Worm (Caenorhabditis elegans): ENCODE data around the gene bas-1.

The bas-1 gene

DNA sequence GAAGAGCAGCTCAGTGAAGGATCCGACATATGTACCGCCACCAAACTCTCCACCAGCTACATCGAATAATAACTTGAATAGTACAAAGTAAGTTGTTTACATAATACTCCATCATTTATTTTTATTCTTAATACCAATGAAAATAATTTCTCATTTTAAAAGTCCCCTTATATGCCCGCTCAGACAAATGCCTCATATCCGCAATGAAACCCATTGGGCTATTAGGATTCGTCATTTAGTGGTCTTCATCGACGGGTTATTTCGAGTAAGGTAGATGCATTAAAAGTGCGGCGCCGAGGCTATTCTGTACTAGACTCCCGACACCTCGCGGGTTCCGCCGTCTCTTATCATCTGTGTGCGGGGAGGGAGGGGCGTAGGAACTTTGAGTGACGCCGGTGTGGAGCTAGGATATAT lies 41.6 kb downstream of the bas-1 start (continued):
- no peak for TF ChIP-seq dmd-8 (GFP tag; IDR thresholded peaks at IDR 0.05)
- peak; percentile 9 for TF ChIP-seq zip-2 (tag; optimal IDR thresholded peaks at IDR 0.05)
- TF ChIP-seq ceh-28 (tag; optimal IDR thresholded peaks at IDR 0.05) = no peak
- TF ChIP-seq nhr-25 (tag; optimal IDR thresholded peaks at IDR 0.05; ENCODE audit: borderline replicate concordance, insufficient read depth) = no peak
- no peak for TF ChIP-seq mdl-1 (tag; optimal IDR thresholded peaks at IDR 0.05)
- no peak for TF ChIP-seq nhr-237 (tag; optimal IDR thresholded peaks at IDR 0.05)
- 0 out of 2 replicates have a peak, but pooled peaks have one; percentile 20 for TF ChIP-seq Y105C5A.15 (GFP tag; IDR thresholded peaks at IDR 0.05)
- no peak for TF ChIP-seq ceh-44 (GFP tag; IDR thresholded peaks at IDR 0.05)
- peak; percentile 32 for TF ChIP-seq rbr-2 (tag; optimal IDR thresholded peaks at IDR 0.05)

DNA sequence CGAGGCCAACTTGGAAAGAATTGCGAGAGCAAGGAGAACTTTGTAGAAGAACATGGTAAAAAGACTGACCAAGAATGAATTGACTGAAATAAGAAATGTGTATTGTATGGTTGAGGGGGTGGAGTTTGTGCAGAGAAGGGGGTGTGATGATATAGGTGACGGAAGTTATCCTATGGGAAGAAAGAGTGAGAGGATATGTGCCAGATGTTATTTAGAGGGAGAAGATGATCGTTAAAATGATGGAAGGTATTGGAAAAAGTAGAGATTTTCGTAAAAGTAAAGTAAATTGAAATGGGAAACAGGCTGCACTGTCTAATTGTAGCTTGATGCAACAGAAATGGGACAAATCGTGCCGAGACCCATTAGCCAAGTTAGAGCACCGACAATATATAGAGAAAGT lies 44.9 kb downstream of the bas-1 start, which contains the start of gene sdz-21:
Gene sdz-21 (minus strand): TSS at position 101 of the 400 bp plus-strand sequence.
- no peak for TF ChIP-seq D1046.2 (GFP tag; IDR thresholded peaks at IDR 0.05)
- TF ChIP-seq attf-4 (tag; optimal IDR thresholded peaks at IDR 0.05) = no peak
- no peak for TF ChIP-seq mxl-3 (GFP tag; optimal IDR thresholded peaks at IDR 0.05)
- TF ChIP-seq ceh-62 (tag; optimal IDR thresholded peaks at IDR 0.05) = no peak
- TF ChIP-seq pqm-1 (tag; optimal IDR thresholded peaks at IDR 0.05) = no peak
- TF ChIP-seq hmg-1.1 (GFP tag; IDR thresholded peaks at IDR 0.05) = no peak
- TF ChIP-seq zfp-3 (GFP tag; conservative IDR thresholded peaks at IDR 0.05) = no peak
- no peak for TF ChIP-seq spr-1 (tag; optimal IDR thresholded peaks at IDR 0.05)
- no peak for TF ChIP-seq lin-1 (GFP tag; IDR thresholded peaks at IDR 0.05)
- no peak for TF ChIP-seq ceh-28 (tag; optimal IDR thresholded peaks at IDR 0.05)
- no peak for TF ChIP-seq dpl-1 (GFP tag; optimal IDR thresholded peaks at IDR 0.05)
- TF ChIP-seq nhr-11 (tag; optimal IDR thresholded peaks at IDR 0.05) = no peak

DNA sequence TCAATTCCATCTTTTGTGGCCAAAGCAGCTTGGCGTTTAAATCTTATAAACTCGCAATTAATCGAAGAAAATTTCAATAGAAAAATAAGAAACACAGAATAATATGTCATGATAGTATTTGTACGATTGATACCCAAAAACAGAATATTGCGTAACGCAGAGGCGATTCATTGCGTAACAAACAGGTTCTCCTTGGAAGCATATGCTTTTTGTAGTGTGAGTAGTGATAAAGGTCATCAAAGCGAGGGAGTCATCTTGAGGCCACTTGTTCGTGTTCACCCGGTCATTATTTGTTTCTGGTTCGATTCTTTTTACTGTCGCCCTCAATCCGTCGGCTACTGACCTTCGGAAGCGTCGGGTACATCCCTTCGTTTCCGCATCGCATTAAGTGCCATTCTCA lies 48.9 kb downstream of the bas-1 start, which contains the start of gene F54E7.6:
Gene F54E7.6 (minus strand): TSS at position 110 of the 400 bp plus-strand sequence.
- TF ChIP-seq nhr-28 (tag; optimal IDR thresholded peaks at IDR 0.05) = peak; percentile 82
- TF ChIP-seq nhr-10 (tag; optimal IDR thresholded peaks at IDR 0.05) = no peak
- TF ChIP-seq mep-1 (tag; optimal IDR thresholded peaks at IDR 0.05) = no peak
- TF ChIP-seq mxl-3 (GFP tag; optimal IDR thresholded peaks at IDR 0.05) = peak; percentile 33

DNA sequence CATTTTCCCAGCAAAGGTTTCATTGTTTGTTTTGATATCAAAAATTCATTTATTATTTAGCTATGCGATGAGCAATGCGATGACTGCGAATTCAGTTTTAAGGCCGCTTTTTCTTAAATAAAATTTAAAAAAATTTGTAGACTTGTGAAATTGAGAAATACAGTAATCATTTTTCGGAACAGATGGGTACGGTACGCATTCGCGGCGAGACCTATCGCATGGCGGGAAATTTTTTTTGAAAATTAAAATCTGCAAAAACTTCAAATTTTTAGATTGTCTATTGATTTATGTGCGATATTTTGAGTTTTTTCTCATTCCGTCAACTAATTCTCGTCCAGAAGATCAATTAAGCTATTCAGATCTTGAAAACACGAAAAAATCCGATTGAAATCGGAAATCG lies 51.4 kb downstream of the bas-1 start:
- TF ChIP-seq Y48G9A.11 (GFP tag; IDR thresholded peaks at IDR 0.05) = peak; percentile 79
- no peak for TF ChIP-seq nhr-25 (tag; optimal IDR thresholded peaks at IDR 0.05; ENCODE audit: borderline replicate concordance, insufficient read depth)
- peak; percentile 60; the same call in 1 of the 2 replicates for TF ChIP-seq snpc-1.2 (GFP tag; IDR thresholded peaks at IDR 0.05)
- TF ChIP-seq D1046.2 (GFP tag; IDR thresholded peaks at IDR 0.05) = no peak
- no peak for TF ChIP-seq egl-43 (GFP tag; IDR thresholded peaks at IDR 0.05)
- TF ChIP-seq dmd-9 (GFP tag; IDR thresholded peaks at IDR 0.05) = no peak
- TF ChIP-seq lsy-2 (tag; optimal IDR thresholded peaks at IDR 0.05) = peak in 1 of 2 experiments; percentile 73
- TF ChIP-seq lin-38 (GFP tag; IDR thresholded peaks at IDR 0.05) = peak; percentile 81
- TF ChIP-seq unc-130 (GFP tag; optimal IDR thresholded peaks at IDR 0.05) = peak; percentile 87
- TF ChIP-seq zfp-2 (tag; optimal IDR thresholded peaks at IDR 0.05) = no peak
- no peak for TF ChIP-seq arid-1 (GFP tag; conservative IDR thresholded peaks at IDR 0.05)
- no peak for TF ChIP-seq fos-1 (tag; optimal IDR thresholded peaks at IDR 0.05)
- TF ChIP-seq ctbp-1 (GFP tag; IDR thresholded peaks at IDR 0.05) = no peak
- TF ChIP-seq F49E8.2 (tag; optimal IDR thresholded peaks at IDR 0.05; ENCODE audit: borderline replicate concordance) = peak; percentile 85

DNA sequence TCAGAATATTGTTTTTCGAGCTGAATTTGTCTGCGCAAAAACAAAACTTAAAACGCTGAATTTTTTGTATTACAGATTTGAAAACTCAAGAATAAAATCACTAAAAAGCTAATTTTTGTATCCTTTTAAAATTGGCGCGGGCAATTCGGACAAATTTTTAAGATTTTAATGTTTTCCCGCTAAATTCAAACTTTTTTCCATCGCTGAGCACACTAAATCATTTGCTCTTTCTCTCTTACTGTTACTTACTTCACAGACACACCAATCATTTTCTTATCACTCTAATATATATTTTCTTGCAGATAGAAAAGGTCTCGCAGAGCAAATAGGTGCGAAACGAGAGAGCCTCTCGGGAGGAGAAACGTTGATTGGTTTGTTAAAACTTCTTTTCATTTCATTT lies 51.9 kb downstream of the bas-1 start, which contains the start of gene par-3:
Gene par-3 (plus strand): TSS at position 301 of the 400 bp plus-strand sequence.
- peak; percentile 53 for TF ChIP-seq pqm-1 (tag; optimal IDR thresholded peaks at IDR 0.05)
- TF ChIP-seq nhr-111 (GFP tag; optimal IDR thresholded peaks at IDR 0.05) = no peak
- no peak for TF ChIP-seq vab-7 (GFP tag; IDR thresholded peaks at IDR 0.05)
- peak; percentile 42 for TF ChIP-seq aha-1 (tag)
- TF ChIP-seq Y105C5A.15 (GFP tag; IDR thresholded peaks at IDR 0.05) = no peak
- no peak for TF ChIP-seq hif-1 (tag; optimal IDR thresholded peaks at IDR 0.05)
- TF ChIP-seq cey-2 (tag; optimal IDR thresholded peaks at IDR 0.05; ENCODE audit: borderline replicate concordance, insufficient read depth) = no peak
- TF ChIP-seq mxl-2 (GFP tag; conservative IDR thresholded peaks at IDR 0.05) = no peak
